Fruit fly (Drosophila melanogaster): Measurements from ENCODE around the gene Fer1.

Fer1 gene

dm6 chr3R:7124109-7124639 lies 11.8 kb upstream of the Fer1 start, which contains the start of the genes Alh and CG10098 (continued):
- peak; percentile 78 for TF ChIP-seq slp2 (GFP tag; optimal IDR thresholded peaks at IDR 0.05)
- peak in 1 of 2 experiments; percentile 52 for TF ChIP-seq insv (GFP tag; optimal IDR thresholded peaks at IDR 0.05)
- peak; percentile 46 for TF ChIP-seq Oaz (GFP tag; IDR thresholded peaks at IDR 0.05)
- no peak for TF ChIP-seq HLHmδ (GFP tag; optimal IDR thresholded peaks at IDR 0.05)
- TF ChIP-seq Fer2 (tag; optimal IDR thresholded peaks at IDR 0.05), result peak; percentile 79
- TF ChIP-seq Sox100B (GFP tag; optimal IDR thresholded peaks at IDR 0.05), result peak; percentile 72
- peak; percentile 94 for TF ChIP-seq Gug (GFP tag; IDR thresholded peaks at IDR 0.05)
- peak; percentile 15 for TF ChIP-seq CG17912 (GFP tag; optimal IDR thresholded peaks at IDR 0.05)
- TF ChIP-seq CG30020 (tag; optimal IDR thresholded peaks at IDR 0.05), result peak; percentile 73
- peak; percentile 73; the same call in 1 of the 2 replicates for TF ChIP-seq vvl (GFP tag; IDR thresholded peaks at IDR 0.05)
- TF ChIP-seq CG5953 (GFP tag; IDR thresholded peaks at IDR 0.05), result no peak
- TF ChIP-seq hbn (GFP tag; IDR thresholded peaks at IDR 0.05; ENCODE audit: partially characterized antibody), result peak; percentile 50; the same call in 1 of the 2 replicates
- TF ChIP-seq CG6683 (GFP tag; optimal IDR thresholded peaks at IDR 0.05), result peak; percentile 44
- TF ChIP-seq usp (GFP tag; optimal IDR thresholded peaks at IDR 0.05), result no peak
- TF ChIP-seq Med (GFP tag), result peak; percentile 96
- peak in 1 of 3 experiments; percentile 87 for TF ChIP-seq lola (GFP tag; optimal IDR thresholded peaks at IDR 0.05)
- TF ChIP-seq Dip2 (GFP tag; IDR thresholded peaks at IDR 0.05), result no peak
- peak; percentile 76 for TF ChIP-seq CG11247 (GFP tag; IDR thresholded peaks at IDR 0.05)
- peak; percentile 86 for TF ChIP-seq Ssrp (tag; optimal IDR thresholded peaks at IDR 0.05)
- TF ChIP-seq otp (GFP tag; IDR thresholded peaks at IDR 0.05), result peak; percentile 75; the same call in 2 of the 3 replicates
- peak; percentile 36; the same call in 1 of the 3 replicates for TF ChIP-seq CG6175 (GFP tag; IDR thresholded peaks at IDR 0.05)
- peak; percentile 69 for TF ChIP-seq H2.0 (GFP tag; IDR thresholded peaks at IDR 0.05)
- TF ChIP-seq luna (GFP tag; optimal IDR thresholded peaks at IDR 0.05), result peak; percentile 86
- peak; percentile 78 for TF ChIP-seq tgo (GFP tag; IDR thresholded peaks at IDR 0.05)
- TF ChIP-seq CG9609 (GFP tag; optimal IDR thresholded peaks at IDR 0.05), result peak; percentile 87
- peak; percentile 77 for TF ChIP-seq CG8924 (tag; optimal IDR thresholded peaks at IDR 0.05)
- TF ChIP-seq CG14667 (GFP tag; IDR thresholded peaks at IDR 0.05), result peak; percentile 80
- TF ChIP-seq lilli (GFP tag; optimal IDR thresholded peaks at IDR 0.05), result peak; percentile 94
- peak; percentile 96 for TF ChIP-seq CG30403 (GFP tag; optimal IDR thresholded peaks at IDR 0.05)
- peak; percentile 64 for TF ChIP-seq CG2129 (GFP tag; IDR thresholded peaks at IDR 0.05; ENCODE audit: partially characterized antibody)
- peak; percentile 87 for TF ChIP-seq CG1647 (GFP tag; optimal IDR thresholded peaks at IDR 0.05)
- TF ChIP-seq CG30431 (GFP tag; optimal IDR thresholded peaks at IDR 0.05), result peak; percentile 74
- TF ChIP-seq CG6791 (GFP tag; IDR thresholded peaks at IDR 0.05; ENCODE audit: partially characterized antibody), result peak; percentile 67
- peak; percentile 88 for TF ChIP-seq Lhr (GFP tag; optimal IDR thresholded peaks at IDR 0.05)
- TF ChIP-seq Vsx1 (GFP tag; optimal IDR thresholded peaks at IDR 0.05), result peak; percentile 85
- peak; percentile 98 for TF ChIP-seq onecut (GFP tag; IDR thresholded peaks at IDR 0.05)
- no peak for TF ChIP-seq CG8281 (tag; optimal IDR thresholded peaks at IDR 0.05)
- no peak for TF ChIP-seq CG17802 (tag; optimal IDR thresholded peaks at IDR 0.05)
- peak; percentile 74 for TF ChIP-seq CG1233 (GFP tag; optimal IDR thresholded peaks at IDR 0.05)
- no peak for TF ChIP-seq fd102C (GFP tag; optimal IDR thresholded peaks at IDR 0.05)
- peak; percentile 63 for TF ChIP-seq CG14860 (GFP tag; IDR thresholded peaks at IDR 0.05; ENCODE audit: partially characterized antibody)
- peak; percentile 39; the same call in 1 of the 2 replicates for TF ChIP-seq E2f2 (GFP tag; IDR thresholded peaks at IDR 0.05)
- no peak for TF ChIP-seq pan (optimal IDR thresholded peaks at IDR 0.05)
- peak in 1 of 2 experiments; percentile 70 for TF ChIP-seq pan (GFP tag; optimal IDR thresholded peaks at IDR 0.05 in 1 of 2, IDR thresholded peaks at IDR 0.05 in 1 of 2)
- peak; percentile 54; the same call in 1 of the 2 replicates for TF ChIP-seq CG31224 (GFP tag; IDR thresholded peaks at IDR 0.05)
- peak; percentile 83 to 94 for TF ChIP-seq crp (GFP tag; optimal IDR thresholded peaks at IDR 0.05)
- peak; percentile 85 for TF ChIP-seq CG2116 (GFP tag; optimal IDR thresholded peaks at IDR 0.05)
- no peak for TF ChIP-seq CG4707 (GFP tag; optimal IDR thresholded peaks at IDR 0.05)
- TF ChIP-seq CkIIα-i1 (GFP tag; IDR thresholded peaks at IDR 0.05), result no peak

All from whole organism, embryonic.